Fruit fly (Drosophila melanogaster): ENCODE results near the gene CG3430.
A peak's percentile ranks its signal among the peaks of the same experiment; 100 is the strongest.

CG3430 gene

DNA sequence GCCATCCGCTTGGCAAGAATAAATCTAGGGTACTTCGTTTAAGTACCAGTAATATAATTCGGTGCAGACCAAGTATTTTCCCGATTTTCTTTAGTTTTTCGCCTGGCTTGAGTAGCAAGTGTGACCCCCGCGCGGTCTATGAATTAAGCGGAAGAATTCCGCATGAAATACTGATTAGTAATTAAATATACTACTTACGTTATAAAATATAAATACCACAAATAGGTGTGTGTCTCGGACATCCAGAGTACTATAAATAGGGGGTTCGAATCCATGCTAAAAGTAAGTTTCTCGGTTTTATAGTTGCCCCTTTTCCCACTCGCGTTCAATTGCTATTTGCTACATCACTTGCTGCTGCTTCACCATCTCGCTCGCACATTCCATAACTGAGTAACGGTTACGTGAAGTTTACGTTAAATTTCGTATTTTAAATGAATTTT is 14.8 kb downstream of the CG3430 start, which contains the start of gene snRNP-U1-70K (continued):
- TF ChIP-seq CG17829 (tag; optimal IDR thresholded peaks at IDR 0.05) (peak; percentile 53), Awh (GFP tag; IDR thresholded peaks at IDR 0.05) (peak; percentile 33; the same call in 1 of the 2 replicates), Dp (GFP tag; optimal IDR thresholded peaks at IDR 0.05) (peak; percentile 55), CG17186 (GFP tag; optimal IDR thresholded peaks at IDR 0.05) (peak; percentile 1), H15 (GFP tag; IDR thresholded peaks at IDR 0.05) (no peak), lola (GFP tag; optimal IDR thresholded peaks at IDR 0.05) (no peak), ssp (GFP tag; IDR thresholded peaks at IDR 0.05) (0 out of 2 replicates have a peak, but pooled peaks have one; percentile 5), MESR4 (GFP tag; optimal IDR thresholded peaks at IDR 0.05) (peak; percentile 90), psq (GFP tag; optimal IDR thresholded peaks at IDR 0.05) (no peak), unc-4 (GFP tag; IDR thresholded peaks at IDR 0.05; ENCODE audit: partially characterized antibody) (peak; percentile 44; the same call in 1 of the 2 replicates), nerfin-1 (tag; optimal IDR thresholded peaks at IDR 0.05) (peak; percentile 87), dan (GFP tag; IDR thresholded peaks at IDR 0.05) (no peak), pho (GFP tag; optimal IDR thresholded peaks at IDR 0.05) (no peak), CoRest (tag; optimal IDR thresholded peaks at IDR 0.05) (peak; percentile 26), CG11723 (GFP tag; optimal IDR thresholded peaks at IDR 0.05) (no peak), bcd (GFP tag; optimal IDR thresholded peaks at IDR 0.05) (peak; percentile 14), Adf1 (GFP tag; IDR thresholded peaks at IDR 0.05) (peak; percentile 55), Gug (GFP tag; IDR thresholded peaks at IDR 0.05) (peak; percentile 20; the same call in 1 of the 4 replicates), fd64A (GFP tag; optimal IDR thresholded peaks at IDR 0.05) (no peak), CG1832 (GFP tag; optimal IDR thresholded peaks at IDR 0.05) (peak; percentile 35), phol (tag; optimal IDR thresholded peaks at IDR 0.05) (peak; percentile 53), CG3847 (GFP tag; IDR thresholded peaks at IDR 0.05) (peak; percentile 23; the same call in 1 of the 2 replicates), Kr (GFP tag; optimal IDR thresholded peaks at IDR 0.05) (no peak), CG9932 (GFP tag; IDR thresholded peaks at IDR 0.05) (peak; percentile 44), CG11456 (GFP tag; IDR thresholded peaks at IDR 0.05) (0 out of 3 replicates have a peak, but pooled peaks have one; percentile 41), CG2712 (tag; optimal IDR thresholded peaks at IDR 0.05) (peak; percentile 50), nmo (GFP tag; optimal IDR thresholded peaks at IDR 0.05) (peak; percentile 6), CG2129 (GFP tag; IDR thresholded peaks at IDR 0.05; ENCODE audit: partially characterized antibody) (no peak), scrt (GFP tag; optimal IDR thresholded peaks at IDR 0.05) (no peak), CG34422 (GFP tag; IDR thresholded peaks at IDR 0.05) (peak; percentile 43; the same call in 1 of the 3 replicates), danr (GFP tag; IDR thresholded peaks at IDR 0.05) (no peak), so (GFP tag; IDR thresholded peaks at IDR 0.05) (no peak), dimm (GFP tag; IDR thresholded peaks at IDR 0.05) (no peak), CG4617 (GFP tag; optimal IDR thresholded peaks at IDR 0.05; ENCODE audit: borderline replicate concordance) (peak; percentile 88), Hr78 (GFP tag; optimal IDR thresholded peaks at IDR 0.05) (no peak), CG5953 (GFP tag; IDR thresholded peaks at IDR 0.05) (no peak), CG18476 (GFP tag; optimal IDR thresholded peaks at IDR 0.05) (no peak), Myb (GFP tag; optimal IDR thresholded peaks at IDR 0.05) (peak; percentile 98), CG3065 (GFP tag; optimal IDR thresholded peaks at IDR 0.05) (no peak), dpn (GFP tag; optimal IDR thresholded peaks at IDR 0.05) (no peak), Poxn (GFP tag; IDR thresholded peaks at IDR 0.05) (no peak), otp (GFP tag; IDR thresholded peaks at IDR 0.05) (no peak), Ets97D (GFP tag; optimal IDR thresholded peaks at IDR 0.05) (peak; percentile 46), chn (GFP tag; optimal IDR thresholded peaks at IDR 0.05) (peak; percentile 42), CG17802 (tag; optimal IDR thresholded peaks at IDR 0.05) (no peak), CG17385 (GFP tag; optimal IDR thresholded peaks at IDR 0.05) (no peak), tna (GFP tag; IDR thresholded peaks at IDR 0.05; ENCODE audit: partially characterized antibody) (no peak; the same call in 1 of the 2 replicates), caup (GFP tag; optimal IDR thresholded peaks at IDR 0.05; ENCODE audit: severe bottlenecking) (no peak), TFAM (GFP tag; optimal IDR thresholded peaks at IDR 0.05) (no peak), toy (GFP tag; IDR thresholded peaks at IDR 0.05) (no peak)

All from whole organism, embryonic.